Worm (Caenorhabditis elegans) whole organism, early embryonic: ENCODE results near the gene lelo-1.

Source experiments
- B0310.2 ChIP-seq: sonication (generic microtip); optimal IDR thresholded peaks from 2 replicates; lab custom pipeline; 2016; ENCODE audit warnings: mild to moderate bottlenecking, missing genetic modification characterization, missing compliant biosample characterization
- aly-1 ChIP-seq: sonication (generic microtip); optimal IDR thresholded peaks from 2 replicates; lab custom pipeline; 2016; ENCODE audit warnings: missing genetic modification characterization, missing compliant biosample characterization
- ama-1 ChIP-seq: fragments of 150-350 bp; optimal IDR thresholded peaks from 2 replicates; lab custom pipeline; 2014
- ceh-13 ChIP-seq: fragments of 200-800 bp; sonication (Bioruptor generic); optimal IDR thresholded peaks from 2 replicates; lab custom pipeline; 2018; ENCODE audit warnings: mild to moderate bottlenecking, missing genetic modification characterization, missing compliant biosample characterization
- ets-7 ChIP-seq: sonication (generic microtip); optimal IDR thresholded peaks from 2 replicates; lab custom pipeline; 2016; ENCODE audit warnings: missing genotype, missing genetic modification characterization, missing compliant biosample characterization
- flt-1 ChIP-seq: fragments of 200-800 bp; sonication (Bioruptor generic); IDR thresholded peaks from 2 replicates; pipeline ENCODE4 v1.3.6; 2022; ENCODE audit warnings: missing genetic modification characterization, missing compliant biosample characterization
- hmg-4 ChIP-seq: fragments of 200-800 bp; sonication (Bioruptor generic); optimal IDR thresholded peaks from 2 replicates; lab custom pipeline; 2018; ENCODE audit warnings: mild to moderate bottlenecking, missing genetic modification characterization, missing compliant biosample characterization
- hnd-1 ChIP-seq: sonication (generic microtip); optimal IDR thresholded peaks from 2 replicates; lab custom pipeline; 2016; ENCODE audit warnings: missing genetic modification characterization, missing compliant biosample characterization
- pes-1 ChIP-seq: fragments of 200-800 bp; sonication (Bioruptor generic); IDR thresholded peaks from 2 replicates; pipeline ENCODE4 v1.3.6; 2022; ENCODE audit warnings: missing genetic modification reagents, missing genetic modification characterization, missing compliant biosample characterization
- sea-1 ChIP-seq: fragments of 200-800 bp; sonication (Bioruptor generic); conservative IDR thresholded peaks from 2 replicates; pipeline ENCODE4 v1.3.6; 2022; ENCODE audit warnings: missing genetic modification characterization, missing compliant biosample characterization
- tbx-11 ChIP-seq: fragments of 200-800 bp; sonication (Bioruptor generic); IDR thresholded peaks from 2 replicates; pipeline ENCODE4 v1.3.6; 2022; ENCODE audit warnings: missing genetic modification characterization, missing compliant biosample characterization
- tbx-37 ChIP-seq: fragments of 200-800 bp; sonication (Bioruptor generic); conservative IDR thresholded peaks from 2 replicates; pipeline ENCODE4 v1.3.6; 2022; ENCODE audit warnings: missing genetic modification reagents, missing genetic modification characterization, missing compliant biosample characterization
- tra-4 ChIP-seq: sonication (generic microtip); optimal IDR thresholded peaks from 2 replicates; lab custom pipeline; 2017; ENCODE audit warnings: missing genetic modification characterization, missing compliant biosample characterization

ce11 chrII:6246054-6246453, at the start of gene lelo-1:
- TF ChIP-seq ama-1 (lab: Kevin White, UChicago) (no peak), aly-1 (tag; lab: Kevin White, UChicago) (no peak), tbx-37 (GFP tag; lab: Robert Waterston, UW) (no peak), hnd-1 (tag; lab: Kevin White, UChicago) (no peak), B0310.2 (no peak), hmg-4 (GFP tag; lab: Kevin White, UChicago) (no peak), ets-7 (no peak), flt-1 (GFP tag; lab: Robert Waterston, UW) (no peak), tra-4 (tag; lab: Kevin White, UChicago) (no peak), ceh-13 (GFP tag; lab: Kevin White, UChicago) (no peak), sea-1 (no peak), pes-1 (GFP tag; lab: Robert Waterston, UW) (no peak), tbx-11 (GFP tag; lab: Robert Waterston, UW) (no peak)
